Worm (Caenorhabditis elegans) whole organism, L3 larva: ENCODE results near the gene H20J04.7.

Source experiments
- ceh-28 ChIP-seq: fragments of 150-350 bp; optimal IDR thresholded peaks from 2 replicates; lab custom pipeline; 2014; ENCODE audit warnings: missing biosample characterization, missing genetic modification reagents, missing genetic modification characterization
- egl-27 ChIP-seq: sonication (generic microtip); optimal IDR thresholded peaks from 4 replicates; lab custom pipeline; 2017; ENCODE audit warnings: missing biosample characterization, missing genetic modification reagents, missing genetic modification characterization
- nhr-11 ChIP-seq: fragments of 150-350 bp; optimal IDR thresholded peaks from 2 replicates; lab custom pipeline; 2014; ENCODE audit warnings: missing biosample characterization, missing genetic modification characterization
- nhr-77 ChIP-seq: fragments of 150-350 bp; optimal IDR thresholded peaks from 2 replicates; lab custom pipeline; 2014; ENCODE audit warnings: missing biosample characterization, missing genetic modification characterization
- pha-4 ChIP-seq: fragments of 150-350 bp; optimal IDR thresholded peaks from 2 replicates; lab custom pipeline; 2014; ENCODE audit warnings: missing biosample characterization, missing genetic modification reagents, missing genetic modification characterization
- tbx-2 ChIP-seq: sonication (generic microtip); optimal IDR thresholded peaks from 2 replicates; lab custom pipeline; 2016; ENCODE audit warnings: mild to moderate bottlenecking, missing genetic modification characterization, missing compliant biosample characterization
- unc-39 ChIP-seq: sonication (generic microtip); optimal IDR thresholded peaks from 4 replicates; lab custom pipeline; 2017; ENCODE audit warnings: missing biosample characterization, missing genetic modification characterization
- unc-62 ChIP-seq: fragments of 150-350 bp; sonication (generic microtip); optimal IDR thresholded peaks from 4 replicates; lab custom pipeline; 2014; ENCODE audit warnings: missing biosample characterization, missing genetic modification reagents, missing genetic modification characterization

ce11 chrII:4362088-4362487 is 7.0 kb upstream of the H20J04.7 start:
- TF ChIP-seq tbx-2, result no peak
- no peak for TF ChIP-seq ceh-28 (tag; lab: Kevin White, UChicago)
- no peak for TF ChIP-seq nhr-11
- TF ChIP-seq unc-62, result no peak
- TF ChIP-seq pha-4 (tag; lab: Kevin White, UChicago), result peak; percentile 41
- no peak for TF ChIP-seq nhr-77 (tag; lab: Kevin White, UChicago)
- TF ChIP-seq egl-27 (tag; lab: Kevin White, UChicago), result no peak
- no peak for TF ChIP-seq unc-39 (tag; lab: Kevin White, UChicago)
